Fruit fly (Drosophila melanogaster): ENCODE measurements around the gene CG3662.

DNA sequence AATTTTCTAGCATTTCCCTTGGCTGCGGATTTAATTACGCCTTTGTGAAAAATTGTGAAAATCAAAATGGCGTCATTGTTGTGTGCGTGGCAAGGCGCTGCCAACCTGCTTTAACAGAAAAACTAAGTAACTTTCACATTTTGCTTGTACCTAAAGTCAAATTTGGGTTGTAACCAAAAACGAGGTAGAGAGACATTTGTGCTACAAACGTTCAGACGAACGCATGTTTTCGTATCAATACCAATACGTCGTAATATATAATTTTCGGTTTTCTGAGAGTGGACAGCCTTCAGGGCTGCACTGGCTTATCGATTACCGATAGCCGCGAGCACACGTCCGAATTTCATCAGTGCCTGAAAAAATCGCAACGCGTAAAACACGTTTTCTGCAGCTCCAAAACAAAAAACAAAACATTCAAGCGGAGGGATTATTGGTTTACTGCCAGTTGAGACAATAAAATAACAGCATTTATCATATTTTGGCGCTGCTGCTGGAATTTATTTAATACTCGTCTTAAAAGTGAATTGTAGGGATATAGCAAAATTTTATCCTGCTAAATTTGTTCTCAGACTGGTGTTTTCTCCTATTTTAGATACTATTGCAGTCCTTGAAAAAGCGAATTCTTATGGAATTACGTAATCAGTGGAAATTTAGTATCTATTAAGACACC is 49.8 kb downstream of the CG3662 start:
- TF ChIP-seq Sox102F (GFP tag; optimal IDR thresholded peaks at IDR 0.05), result peak; percentile 57
- TF ChIP-seq CG1621 (tag; optimal IDR thresholded peaks at IDR 0.05), result peak; percentile 41
- TF ChIP-seq CG10631 (GFP tag; optimal IDR thresholded peaks at IDR 0.05), result peak; percentile 58
- peak; percentile 29; the same call in 1 of the 2 replicates for TF ChIP-seq Gug (GFP tag; IDR thresholded peaks at IDR 0.05)
- peak; percentile 71 for TF ChIP-seq Ets21C (GFP tag; optimal IDR thresholded peaks at IDR 0.05)

Data from whole organism, prepupa.